Fruit fly (Drosophila melanogaster) ovary, adult (tissue): ENCODE results near the gene Tbc1d15-17.
A peak's percentile ranks its signal among the peaks of the same experiment; 100 is the strongest.

ENCODE experiments used
- CG17801 ChIP-seq: fragments of 200-800 bp; optimal IDR thresholded peaks from 2 replicates; lab custom pipeline; 2019; ENCODE audit warnings: missing biosample characterization, mild to moderate bottlenecking, missing genetic modification characterization, moderate library complexity; ENCODE audit not compliant: partially characterized antibody

Tbc1d15-17 gene

DNA sequence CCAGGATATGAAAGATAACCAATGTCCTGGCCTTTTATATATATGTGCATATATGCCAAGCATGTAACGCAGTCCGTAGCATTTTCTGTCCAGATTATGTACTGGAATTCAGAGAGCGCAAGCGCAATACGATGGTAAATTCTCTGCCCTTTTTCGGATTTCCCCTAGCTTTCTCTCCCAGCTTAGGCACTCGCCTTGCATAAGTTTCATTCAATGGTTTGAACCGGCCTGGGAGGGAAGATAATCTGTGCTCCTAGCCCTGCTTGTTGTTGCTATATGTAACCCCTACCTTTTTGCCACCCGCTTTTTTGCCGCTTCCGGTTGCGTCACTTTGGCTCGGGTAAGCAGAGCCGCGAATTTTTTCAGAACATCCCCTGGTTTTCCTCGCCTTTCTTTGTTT is 27.9 kb upstream of the Tbc1d15-17 start:
- no peak for TF ChIP-seq CG17801 (GFP tag; lab: Kevin White, UChicago)

DNA sequence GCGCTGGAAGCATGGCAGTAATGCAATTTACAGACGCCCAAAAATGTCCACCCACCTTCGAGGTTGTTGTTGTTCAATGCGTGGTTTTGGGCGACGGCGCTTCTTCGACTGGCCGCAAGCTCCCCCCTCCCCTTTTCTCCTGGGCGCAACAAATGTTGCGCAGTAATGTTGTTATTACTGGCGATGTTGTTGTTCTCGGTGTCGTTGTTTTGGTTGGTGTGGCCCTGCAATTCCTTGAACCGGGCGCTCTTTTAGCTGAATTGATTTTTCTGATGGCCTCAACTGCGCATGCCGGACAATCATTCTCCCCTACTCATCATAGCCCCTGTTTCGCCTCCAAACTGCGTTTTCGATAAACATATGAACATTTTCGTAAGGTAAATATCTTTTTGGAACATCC is 26.0 kb upstream of the Tbc1d15-17 start:
- TF ChIP-seq CG17801 (GFP tag; lab: Kevin White, UChicago) = no peak

DNA sequence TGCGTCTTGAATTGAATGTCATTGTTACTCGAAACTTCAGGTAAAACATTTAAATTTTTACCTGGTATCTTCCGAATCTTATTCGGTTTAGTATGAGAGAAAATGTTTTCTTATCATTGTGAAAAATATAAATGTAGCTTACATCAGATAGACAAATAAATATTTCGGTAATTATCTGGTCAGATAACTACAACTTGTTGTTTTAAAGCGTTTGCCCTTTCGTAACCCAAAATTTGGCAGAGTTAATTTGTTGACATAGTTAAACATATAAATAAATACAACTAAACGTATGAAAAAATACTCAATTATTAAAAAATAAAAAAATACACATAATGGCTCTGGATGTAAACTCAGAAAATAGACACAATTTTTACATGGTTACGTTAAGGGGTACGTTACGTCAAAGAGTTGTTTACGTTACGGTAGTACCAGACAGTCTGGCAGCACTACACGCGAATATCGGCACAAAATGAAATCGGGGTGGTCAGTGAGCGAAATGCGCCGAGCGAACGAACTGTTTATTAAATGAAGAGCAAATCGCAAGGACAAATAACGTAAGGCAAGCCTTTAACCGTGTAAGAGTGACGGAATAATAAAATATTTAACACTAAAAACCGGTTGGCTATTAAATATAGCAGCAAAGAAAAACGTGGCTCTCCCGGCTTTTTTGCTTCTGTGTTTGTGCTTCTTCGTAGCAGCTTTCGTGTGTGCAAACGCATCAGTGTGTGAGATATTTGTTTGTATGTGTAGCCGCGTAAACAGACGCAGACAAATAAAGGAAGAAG is 24.4 kb upstream of the Tbc1d15-17 start:
- no peak for TF ChIP-seq CG17801 (GFP tag; lab: Kevin White, UChicago)

DNA sequence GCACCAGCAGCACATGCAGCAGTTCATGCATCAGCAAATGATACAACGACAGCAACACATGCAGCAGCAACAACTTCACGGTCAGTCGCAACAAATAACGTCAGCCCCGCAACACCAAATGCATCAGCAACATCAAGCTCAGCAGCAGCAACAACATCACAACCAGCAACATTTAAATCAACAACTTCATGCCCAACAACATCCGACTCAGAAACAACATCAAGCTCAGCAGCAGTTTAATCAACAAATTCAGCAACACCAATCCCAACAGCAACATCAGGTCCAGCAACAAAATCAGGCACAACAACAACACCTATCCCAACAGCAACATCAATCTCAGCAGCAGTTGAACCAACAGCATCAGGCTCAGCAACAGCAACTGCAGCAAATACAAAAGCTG is 11.3 kb upstream of the Tbc1d15-17 start:
- no peak for TF ChIP-seq CG17801 (GFP tag; lab: Kevin White, UChicago)

DNA sequence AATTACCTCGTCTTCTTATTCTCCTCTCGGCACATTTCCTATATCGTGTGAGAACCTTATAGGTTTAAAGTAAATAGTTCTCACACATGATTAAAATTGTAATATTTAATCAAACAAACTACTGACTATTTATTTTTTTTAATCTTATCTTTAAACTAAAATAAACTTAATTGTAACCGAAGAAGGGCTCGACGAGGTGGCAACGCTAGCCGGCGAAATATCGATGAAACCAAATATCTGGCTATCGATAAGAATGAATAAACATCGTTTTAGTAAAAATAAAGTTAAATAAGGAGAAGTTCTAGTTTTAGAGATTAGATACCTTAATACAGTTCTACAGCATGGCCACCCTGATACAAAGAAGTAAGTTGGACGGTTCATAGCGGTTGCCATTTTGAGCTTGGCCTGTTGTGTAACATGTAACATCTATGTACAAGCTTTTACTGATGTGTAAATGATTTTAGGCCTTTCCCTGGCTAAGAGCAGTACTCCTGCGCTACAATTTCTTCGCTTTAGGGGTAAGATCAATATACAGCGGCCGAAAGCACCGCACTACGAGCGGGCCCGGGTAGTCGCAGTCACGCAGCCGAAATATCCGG is 3.4 kb upstream of the Tbc1d15-17 start, which contains the start of gene mRpL10:
TSS of gene mRpL10 (plus strand) at position 251 of the 599 bp plus-strand sequence.
- TF ChIP-seq CG17801 (GFP tag; lab: Kevin White, UChicago) = peak; percentile 45

DNA sequence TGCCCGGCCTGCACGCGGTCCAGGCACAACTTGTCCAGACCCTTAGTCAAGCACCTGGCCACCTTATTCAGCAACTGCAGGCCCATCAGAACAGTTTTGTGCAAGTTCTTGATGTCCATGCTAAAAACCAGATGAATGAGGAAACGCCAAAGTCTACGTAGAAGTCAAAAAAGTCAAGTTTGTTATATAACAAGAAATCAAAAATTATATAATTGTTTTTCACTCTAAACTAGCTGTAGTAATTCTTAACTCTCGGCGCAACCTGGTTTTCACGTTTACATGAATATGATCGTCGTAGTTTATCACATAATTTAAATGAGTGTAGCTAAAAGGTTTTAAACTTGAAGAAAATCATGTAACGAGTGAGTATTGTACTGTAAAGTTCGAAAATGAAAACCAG is 2.4 kb upstream of the Tbc1d15-17 start:
- TF ChIP-seq CG17801 (GFP tag; lab: Kevin White, UChicago) = no peak

DNA sequence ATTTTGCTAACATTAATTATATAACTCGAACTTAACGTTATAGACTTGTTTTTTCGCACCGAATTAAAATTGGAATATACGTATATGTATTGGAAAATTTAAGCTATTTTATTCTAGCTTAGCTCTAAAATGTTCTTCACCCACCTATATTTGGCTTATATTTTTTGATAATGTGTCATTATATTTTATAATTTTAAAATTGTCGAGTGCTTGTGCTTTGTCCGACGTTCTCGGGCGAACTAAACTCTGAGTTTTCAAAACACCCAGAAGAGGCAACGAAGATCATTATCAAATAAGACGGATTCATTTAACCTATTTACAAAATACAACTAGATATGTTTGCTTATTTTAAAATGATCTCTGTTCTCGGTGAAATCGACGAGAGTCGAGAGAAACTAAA is 423 bp upstream of the Tbc1d15-17 start:
- no peak for TF ChIP-seq CG17801 (GFP tag; lab: Kevin White, UChicago)

DNA sequence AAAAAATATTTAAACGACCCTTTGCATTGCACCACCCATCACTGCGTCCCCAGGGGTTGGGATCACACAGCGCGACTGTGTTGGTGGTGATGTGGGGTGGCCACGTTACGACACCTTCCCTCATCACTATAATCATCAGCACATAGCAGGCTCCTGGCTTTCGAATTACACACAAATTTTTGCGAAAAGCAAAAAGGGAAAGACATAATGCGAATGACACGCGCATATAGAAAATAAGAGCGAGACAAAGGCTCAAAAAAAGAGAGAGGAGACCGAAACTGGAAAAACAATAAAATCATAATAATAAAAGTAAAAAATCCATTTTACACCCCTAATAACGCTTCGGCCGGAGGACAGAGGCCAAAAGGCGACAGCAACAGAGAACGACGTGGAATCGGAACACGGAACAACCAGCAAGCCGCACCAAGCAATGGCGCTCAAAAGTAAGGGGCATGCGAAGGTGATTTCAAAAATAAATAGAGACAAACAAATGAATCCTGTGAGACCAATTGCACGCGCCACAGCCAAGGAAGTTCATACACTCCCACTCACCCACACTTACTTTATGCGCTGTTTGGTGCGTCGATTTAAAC is 12.6 kb downstream of the Tbc1d15-17 start:
- no peak for TF ChIP-seq CG17801 (GFP tag; lab: Kevin White, UChicago)

DNA sequence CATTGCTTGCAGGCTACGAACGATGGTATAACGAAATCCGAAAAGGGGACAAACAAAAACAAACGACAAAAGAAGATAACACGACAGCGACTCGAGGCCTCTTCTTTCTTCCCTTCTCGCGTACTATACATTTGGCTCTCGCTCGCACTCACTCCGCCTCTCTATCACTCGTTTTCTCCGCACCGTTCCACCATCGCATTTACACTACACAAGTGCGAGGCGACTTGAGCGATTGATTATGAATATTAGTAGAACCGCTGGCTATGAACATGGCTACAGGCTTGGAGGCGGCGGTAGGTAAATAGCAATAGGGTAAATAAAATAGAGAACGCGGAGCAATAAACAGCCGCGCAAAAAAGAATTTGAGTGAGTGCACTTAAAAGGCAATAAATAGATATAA is 13.5 kb downstream of the Tbc1d15-17 start:
- peak; percentile 11 for TF ChIP-seq CG17801 (GFP tag; lab: Kevin White, UChicago)

DNA sequence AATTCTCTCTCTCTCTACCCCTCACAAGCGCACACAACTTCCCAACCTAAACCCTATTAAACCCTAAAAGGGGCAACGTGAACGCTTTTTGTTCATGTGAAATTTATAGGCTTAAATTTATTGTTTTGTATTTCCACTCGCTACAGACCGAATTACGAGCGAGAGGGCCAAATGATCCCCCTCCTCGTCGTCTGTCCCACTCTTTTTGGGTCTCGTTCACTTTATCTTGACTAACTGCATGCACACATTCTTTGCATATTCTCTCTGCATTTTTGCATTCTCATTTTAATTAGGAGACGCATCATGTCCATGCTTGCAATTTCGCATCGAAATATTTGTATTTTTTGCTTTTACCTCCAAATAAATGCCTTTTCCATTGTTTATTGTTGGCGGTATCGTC is 14.2 kb downstream of the Tbc1d15-17 start:
- no peak for TF ChIP-seq CG17801 (GFP tag; lab: Kevin White, UChicago)

DNA sequence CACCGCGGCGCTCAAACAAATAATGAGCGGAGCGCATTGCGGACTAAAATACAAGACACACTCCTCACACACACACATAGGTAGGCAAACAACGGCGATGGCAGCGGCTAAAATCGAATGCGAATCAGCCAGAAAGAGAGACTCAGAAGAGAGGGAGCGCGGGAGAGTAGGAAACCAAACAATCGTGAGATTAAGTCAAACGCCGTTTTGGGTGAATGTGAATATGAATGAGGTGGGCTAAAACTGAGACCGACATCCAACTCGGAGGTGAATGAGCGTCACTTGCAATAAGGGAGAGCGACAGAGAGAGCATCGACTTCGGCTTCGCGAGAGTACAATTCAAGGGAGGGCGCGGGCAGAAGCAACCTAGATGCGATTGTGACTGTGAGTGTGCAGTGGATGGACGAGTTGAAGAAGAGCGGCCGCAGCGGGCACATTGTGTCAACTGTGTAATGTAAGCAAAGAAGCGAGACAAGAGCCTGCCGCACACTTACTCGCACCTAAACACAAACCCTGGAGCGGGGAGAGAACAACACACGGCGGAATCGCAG is 15.0 kb downstream of the Tbc1d15-17 start:
- peak; percentile 22 for TF ChIP-seq CG17801 (GFP tag; lab: Kevin White, UChicago)

DNA sequence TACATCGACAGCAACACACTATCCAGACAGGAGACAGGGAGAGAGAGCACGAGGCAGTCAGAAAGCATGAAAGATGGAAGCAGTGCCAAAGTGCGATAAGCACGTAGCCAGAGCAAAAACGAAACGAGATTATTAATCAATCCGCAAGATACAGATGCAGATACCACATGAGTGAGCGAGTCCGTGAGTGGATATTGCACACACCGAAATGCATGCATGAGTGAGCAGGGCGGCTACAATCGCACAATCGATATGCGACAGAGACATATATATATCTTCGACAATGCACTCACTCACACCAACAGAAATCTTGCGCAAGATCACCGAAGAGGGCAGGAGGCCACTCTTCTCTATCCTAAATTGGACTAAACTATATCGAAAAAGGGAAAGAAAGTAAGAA is 15.9 kb downstream of the Tbc1d15-17 start:
- no peak for TF ChIP-seq CG17801 (GFP tag; lab: Kevin White, UChicago)

DNA sequence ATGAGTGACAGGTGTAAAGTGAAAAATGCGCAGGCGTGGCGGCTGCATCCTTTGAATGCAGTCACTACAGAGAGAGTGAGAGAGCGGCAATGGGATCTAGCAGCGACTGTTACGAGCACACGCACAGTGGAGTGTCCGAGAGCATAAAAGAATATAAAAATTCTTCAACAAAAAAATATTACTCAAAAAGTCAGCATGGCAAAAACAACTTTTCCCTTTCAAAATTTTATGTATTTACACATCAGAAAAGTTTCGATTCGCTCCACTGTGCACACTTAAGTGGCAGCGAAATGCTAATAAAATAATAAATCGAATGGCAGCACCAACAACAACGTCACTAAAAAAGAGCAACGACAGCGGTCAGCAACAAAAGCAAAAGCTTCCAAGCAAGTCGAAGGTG is 16.4 kb downstream of the Tbc1d15-17 start:
- peak; percentile 34 for TF ChIP-seq CG17801 (GFP tag; lab: Kevin White, UChicago)

DNA sequence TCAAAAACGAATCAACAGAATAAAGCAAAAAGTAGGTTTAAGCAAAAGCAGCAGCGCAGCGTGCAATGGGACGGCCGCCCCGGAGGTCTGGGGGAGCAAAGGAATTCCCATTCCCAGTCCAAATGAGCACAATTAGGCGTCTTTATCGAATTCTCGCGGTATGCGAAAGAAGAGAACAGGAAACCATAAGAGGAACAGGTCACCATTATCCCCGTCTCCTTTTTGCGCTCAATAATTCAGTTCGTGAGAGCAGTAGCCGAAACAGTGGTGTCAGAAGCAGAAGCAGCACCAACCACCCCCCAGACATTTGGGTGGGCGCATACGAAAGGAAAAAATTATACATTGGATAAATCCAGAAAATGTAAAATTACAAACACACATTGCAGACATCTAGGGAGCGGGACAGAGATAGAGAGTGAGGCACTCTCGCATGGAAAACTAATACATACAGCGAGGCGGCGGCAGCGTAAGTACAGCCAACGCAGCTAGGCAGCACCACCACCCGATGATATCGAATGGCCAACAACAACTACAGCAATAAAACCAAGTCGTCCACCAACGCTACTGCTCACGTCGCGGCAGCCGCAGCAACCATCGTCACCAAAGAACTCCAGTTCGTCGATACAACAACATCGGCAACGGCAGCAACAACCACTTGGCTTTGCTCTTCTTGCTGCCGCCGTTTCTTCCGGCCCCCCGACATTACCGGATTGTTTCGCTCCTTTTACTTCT is 17.1 kb downstream of the Tbc1d15-17 start:
- no peak for TF ChIP-seq CG17801 (GFP tag; lab: Kevin White, UChicago)
